Fruit fly (Drosophila melanogaster) Kc167 (cell line): Measurements from ENCODE around the gene pelo.

Experiments used
- h ChIP-seq: fragments of >200 bp; optimal IDR thresholded peaks from 3 replicates; lab custom pipeline; 2018; ENCODE audit warnings: missing external identifiers
- psq ChIP-seq: fragments of >200 bp; optimal IDR thresholded peaks from 2 replicates; lab custom pipeline; 2017; ENCODE audit warnings: missing external identifiers
- ttk ChIP-seq: sonication (Bioruptor generic); optimal IDR thresholded peaks from 2 replicates; lab custom pipeline; 2017; ENCODE audit warnings: missing external identifiers

DNA sequence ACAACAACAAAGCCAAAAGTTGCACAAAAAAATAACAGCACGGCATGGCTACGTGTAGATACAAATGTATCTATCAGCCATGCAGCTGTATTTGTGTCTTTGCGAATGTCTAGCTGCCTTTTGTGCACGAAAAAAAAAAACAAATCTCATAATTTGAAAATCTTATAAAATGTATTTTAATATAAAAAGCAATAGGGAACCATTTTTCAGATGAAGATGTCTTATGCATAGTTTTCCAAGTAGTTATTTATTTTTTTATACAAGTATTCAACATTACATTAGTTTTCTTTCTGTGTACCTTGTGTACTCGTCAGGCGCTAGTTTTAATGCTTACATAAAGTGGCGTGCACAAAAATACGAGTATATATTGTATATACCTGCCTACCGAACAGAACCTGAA, 31.3 kb upstream of the pelo start:
- no peak for TF ChIP-seq psq
- no peak for TF ChIP-seq h
- no peak for TF ChIP-seq ttk (lab: Kevin White, UChicago)
